Worm (Caenorhabditis elegans): ENCODE results near the gene F37C4.4.

Gene F37C4.4

DNA sequence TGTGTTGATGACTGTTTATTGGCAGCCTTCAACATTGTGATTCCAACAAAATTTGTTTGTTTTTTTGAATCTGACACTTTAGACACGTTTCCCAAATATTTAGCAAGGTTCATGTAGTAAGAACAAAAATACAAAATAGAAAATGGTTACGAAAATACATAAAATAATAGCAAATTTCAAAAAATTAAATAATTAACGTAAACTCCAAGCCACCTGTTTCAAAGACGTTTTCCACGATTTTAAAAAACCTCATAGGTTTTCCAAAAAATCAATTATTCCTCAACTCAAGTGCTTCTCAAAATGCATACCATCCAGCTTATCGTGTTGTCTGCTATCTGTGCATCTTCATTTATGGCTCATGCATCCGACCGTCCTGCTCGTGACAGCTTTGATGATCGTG is 50.3 kb downstream of the F37C4.4 start, which contains the start of gene F56D6.14:
TSS of gene F56D6.14 (plus strand) at position 301 of the 400 bp plus-strand sequence.
- no peak for TF ChIP-seq lin-35 (GFP tag; optimal IDR thresholded peaks at IDR 0.05)
- TF ChIP-seq ceh-40 (GFP tag; IDR thresholded peaks at IDR 0.05) = no peak
- TF ChIP-seq madf-8 (GFP tag; conservative IDR thresholded peaks at IDR 0.05) = no peak
- TF ChIP-seq ccch-3 (GFP tag; optimal IDR thresholded peaks at IDR 0.05) = no peak
- no peak for TF ChIP-seq chd-7 (tag; optimal IDR thresholded peaks at IDR 0.05)
- no peak for TF ChIP-seq egrh-3 (GFP tag; IDR thresholded peaks at IDR 0.05)
- TF ChIP-seq dpl-1 (GFP tag; optimal IDR thresholded peaks at IDR 0.05) = no peak
- no peak for TF ChIP-seq madf-6 (GFP tag; IDR thresholded peaks at IDR 0.05)
- TF ChIP-seq B0019.2 (GFP tag; conservative IDR thresholded peaks at IDR 0.05) = no peak

DNA sequence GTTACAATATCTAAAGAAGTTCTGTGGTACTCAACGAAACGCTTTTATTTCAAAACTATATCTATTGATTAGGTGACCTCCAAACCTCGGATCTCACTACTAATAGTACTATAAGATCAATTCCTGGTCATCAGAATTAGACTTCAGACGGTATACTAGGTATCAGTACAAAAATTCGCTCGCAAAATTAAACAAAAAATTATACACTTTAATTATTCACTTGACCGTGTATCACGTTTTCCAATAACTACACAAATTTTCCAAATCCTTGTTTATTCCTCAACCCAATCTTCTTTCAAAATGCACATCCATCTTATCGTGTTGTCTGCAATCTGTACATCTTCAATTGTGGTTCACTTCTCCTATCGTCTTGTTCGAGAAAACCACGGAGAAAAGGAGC is 51.1 kb downstream of the F37C4.4 start, which contains the start of gene F56D6.23:
TSS of gene F56D6.23 (plus strand) at position 301 of the 400 bp plus-strand sequence.
- TF ChIP-seq mes-4 (tag; optimal IDR thresholded peaks at IDR 0.05) (no peak), F55B11.4 (tag; optimal IDR thresholded peaks at IDR 0.05; ENCODE audit: borderline replicate concordance, insufficient read depth) (no peak), F57A8.1 (GFP tag; optimal IDR thresholded peaks at IDR 0.05) (no peak), lin-35 (GFP tag; optimal IDR thresholded peaks at IDR 0.05) (no peak), madf-6 (GFP tag; IDR thresholded peaks at IDR 0.05) (no peak), F52B5.7 (tag; optimal IDR thresholded peaks at IDR 0.05) (no peak), F57C9.4 (tag; optimal IDR thresholded peaks at IDR 0.05) (no peak), attf-3 (GFP tag; conservative IDR thresholded peaks at IDR 0.05) (no peak), F39B2.1 (GFP tag; IDR thresholded peaks at IDR 0.05) (no peak), ztf-22 (GFP tag; optimal IDR thresholded peaks at IDR 0.05) (no peak), tbp1 (GFP tag; optimal IDR thresholded peaks at IDR 0.05) (no peak), nhr-179 (tag; optimal IDR thresholded peaks at IDR 0.05) (no peak), die-1 (tag; optimal IDR thresholded peaks at IDR 0.05) (no peak), nfyb-1 (GFP tag; IDR thresholded peaks at IDR 0.05) (no peak)

DNA sequence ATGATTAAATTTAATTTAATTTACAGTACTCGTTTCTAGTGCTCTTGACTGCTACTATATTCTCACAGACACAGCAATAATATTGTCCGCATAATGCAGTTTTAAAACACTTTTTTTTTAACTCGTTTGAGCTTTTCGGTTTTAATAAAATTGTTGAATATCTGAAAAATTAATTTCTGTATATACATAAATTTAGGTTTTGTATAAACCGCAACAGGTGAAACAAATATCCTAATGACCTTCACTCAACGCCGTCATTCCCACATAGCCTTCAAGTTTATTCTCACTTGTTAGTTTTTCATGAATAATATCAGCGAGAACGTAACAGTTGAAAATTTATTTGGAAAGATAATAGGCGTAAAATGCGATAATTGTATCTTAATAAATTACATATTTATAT is 52.4 kb downstream of the F37C4.4 start, which contains the start of gene srz-19:
TSS of gene srz-19 (plus strand) at position 301 of the 400 bp plus-strand sequence.
- no peak for TF ChIP-seq die-1 (tag; optimal IDR thresholded peaks at IDR 0.05)
- TF ChIP-seq cebp-1 (GFP tag; IDR thresholded peaks at IDR 0.05) = no peak
- no peak for TF ChIP-seq cebp-1 (tag; optimal IDR thresholded peaks at IDR 0.05)
- no peak for TF ChIP-seq Y79H2A.3 (GFP tag; conservative IDR thresholded peaks at IDR 0.05)
- TF ChIP-seq rpc-1 (optimal IDR thresholded peaks at IDR 0.05) = no peak
- TF ChIP-seq rpc-1 (tag; optimal IDR thresholded peaks at IDR 0.05) = no peak
- no peak for TF ChIP-seq mel-28 (tag; optimal IDR thresholded peaks at IDR 0.05; ENCODE audit: borderline replicate concordance)
- no peak for TF ChIP-seq fkh-3 (tag; optimal IDR thresholded peaks at IDR 0.05)
- no peak for TF ChIP-seq dox-1 (GFP tag; IDR thresholded peaks at IDR 0.05)
- no peak for TF ChIP-seq attf-5 (GFP tag; optimal IDR thresholded peaks at IDR 0.05)
- no peak for TF ChIP-seq attf-6 (GFP tag; IDR thresholded peaks at IDR 0.05)
- no peak for TF ChIP-seq ceh-40 (GFP tag; IDR thresholded peaks at IDR 0.05)
- TF ChIP-seq attf-3 (GFP tag; conservative IDR thresholded peaks at IDR 0.05) = no peak
- no peak for TF ChIP-seq ekl-4 (GFP tag; IDR thresholded peaks at IDR 0.05)
- TF ChIP-seq K12H6.12 (tag; optimal IDR thresholded peaks at IDR 0.05) = no peak
- TF ChIP-seq mcd-1 (GFP tag; IDR thresholded peaks at IDR 0.05) = no peak
- no peak for TF ChIP-seq let-526 (GFP tag; IDR thresholded peaks at IDR 0.05)
- TF ChIP-seq F57C9.4 (tag; optimal IDR thresholded peaks at IDR 0.05) = no peak
- TF ChIP-seq let-607 (tag; optimal IDR thresholded peaks at IDR 0.05) = no peak
- no peak for TF ChIP-seq B0035.1 (tag; optimal IDR thresholded peaks at IDR 0.05)
- no peak for TF ChIP-seq C17E4.6 (GFP tag; IDR thresholded peaks at IDR 0.05)
- TF ChIP-seq nfya-1 (tag; optimal IDR thresholded peaks at IDR 0.05; ENCODE audit: borderline replicate concordance, insufficient read depth) = no peak

All from whole organism, young adult.